Worm (Caenorhabditis elegans) whole organism, L4/young adult: ENCODE results near the gene swd-2.1.

Source experiments
- W03F9.2 ChIP-seq: fragments of 150-350 bp; optimal IDR thresholded peaks from 2 replicates; lab custom pipeline; 2014; ENCODE audit warnings: missing biosample characterization, missing genetic modification characterization
- him-1 ChIP-seq: sonication (generic microtip); optimal IDR thresholded peaks from 2 replicates; lab custom pipeline; 2016; ENCODE audit warnings: missing genotype, missing genetic modification reagents, missing genetic modification characterization, missing compliant biosample characterization

DNA sequence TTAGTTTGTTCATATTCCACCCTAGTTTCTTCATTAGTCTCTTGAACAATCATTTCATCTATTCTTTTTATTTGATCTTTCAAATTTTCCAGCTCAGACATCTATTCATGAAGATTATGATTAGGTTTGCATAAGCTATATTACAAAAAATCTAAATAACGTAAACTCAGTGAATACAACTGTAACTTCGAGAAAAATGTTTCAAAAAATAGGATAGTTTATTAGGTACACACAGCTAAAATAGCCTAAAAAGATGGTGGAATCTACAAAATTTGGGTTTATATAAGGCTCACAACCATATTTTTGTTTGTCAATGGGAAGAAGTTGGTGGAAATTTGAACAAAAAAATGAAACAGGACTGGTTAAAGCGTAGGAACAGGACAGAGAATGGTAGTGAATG, 36.9 kb downstream of the swd-2.1 start, which contains the start of gene zgpa-1:
- TF ChIP-seq W03F9.2 (no peak), him-1 (tag; lab: Kevin White, UChicago) (no peak)
